Fruit fly (Drosophila melanogaster) whole organism, embryonic: ENCODE results near the gene Capa.

Experiments used
- B-H1 ChIP-seq: fragments of 200-800 bp; sonication (Bioruptor generic); IDR thresholded peaks from 3 replicates; pipeline ENCODE4 v1.3.6; 2022; ENCODE audit warnings: missing biosample characterization, missing genetic modification characterization
- CG10654 ChIP-seq: fragments of 200-800 bp; sonication (Bioruptor generic); optimal IDR thresholded peaks from 2 replicates; lab custom pipeline; 2016; ENCODE audit warnings: missing biosample characterization, missing genetic modification characterization
- CG11085 ChIP-seq: fragments of 200-800 bp; sonication (Bioruptor generic); IDR thresholded peaks from 2 replicates; pipeline ENCODE4 v1.3.6; 2022; ENCODE audit warnings: missing biosample characterization, missing genetic modification characterization
- CG11504 ChIP-seq: fragments of 200-800 bp; sonication (Bioruptor generic); optimal IDR thresholded peaks from 3 replicates; lab custom pipeline; 2019; ENCODE audit warnings: missing biosample characterization, mild to moderate bottlenecking, missing genetic modification characterization, moderate library complexity
- CG12071 ChIP-seq: fragments of 200-800 bp; sonication (Bioruptor generic); optimal IDR thresholded peaks from 3 replicates; lab custom pipeline; 2018; ENCODE audit warnings: missing biosample characterization, mild to moderate bottlenecking, missing genetic modification characterization
- CG1529 ChIP-seq: fragments of 200-800 bp; sonication (Bioruptor generic); optimal IDR thresholded peaks from 3 replicates; lab custom pipeline; 2018; ENCODE audit warnings: missing biosample characterization, missing genetic modification characterization
- CG15601 ChIP-seq: fragments of 200-800 bp; sonication (Bioruptor generic); optimal IDR thresholded peaks from 3 replicates; lab custom pipeline; 2019; ENCODE audit warnings: missing biosample characterization, mild to moderate bottlenecking, missing genetic modification characterization, moderate library complexity
- CG17186 ChIP-seq: fragments of 200-800 bp; sonication (Bioruptor generic); optimal IDR thresholded peaks from 3 replicates; lab custom pipeline; 2017; ENCODE audit warnings: missing biosample characterization, missing genetic modification reagents, missing genetic modification characterization
- CG17361 ChIP-seq: fragments of 200-800 bp; sonication (Bioruptor generic); IDR thresholded peaks from 3 replicates; pipeline ENCODE4 v1.3.6; 2022; ENCODE audit warnings: missing biosample characterization, missing genetic modification characterization
- CG17912 ChIP-seq: fragments of 200-800 bp; sonication (Bioruptor generic); optimal IDR thresholded peaks from 2 replicates; lab custom pipeline; 2018; ENCODE audit warnings: missing biosample characterization, mild to moderate bottlenecking, missing genetic modification characterization
- CG30403 ChIP-seq: fragments of 200-800 bp; sonication (Bioruptor generic); optimal IDR thresholded peaks from 3 replicates; lab custom pipeline; 2016; ENCODE audit warnings: missing biosample characterization, missing genetic modification characterization
- CG33213 ChIP-seq: fragments of 200-800 bp; sonication (Bioruptor generic); optimal IDR thresholded peaks from 3 replicates; lab custom pipeline; 2016; ENCODE audit warnings: missing biosample characterization, missing genetic modification characterization
- CG4282 ChIP-seq: fragments of 200-800 bp; sonication (Bioruptor generic); optimal IDR thresholded peaks from 2 replicates; lab custom pipeline; 2016; ENCODE audit warnings: missing biosample characterization, missing genetic modification characterization
- CG6272 ChIP-seq: fragments of 200-800 bp; sonication (Bioruptor generic); IDR thresholded peaks from 2 replicates; pipeline ENCODE4 v1.3.6; 2022; ENCODE audit warnings: missing biosample characterization, missing genetic modification characterization
- CG6854 ChIP-seq: fragments of 200-800 bp; sonication (Bioruptor generic); optimal IDR thresholded peaks from 3 replicates; lab custom pipeline; 2017; ENCODE audit warnings: missing biosample characterization, mild to moderate bottlenecking, missing genetic modification characterization
- CG9727 ChIP-seq: fragments of 200-800 bp; sonication (Bioruptor generic); optimal IDR thresholded peaks from 3 replicates; lab custom pipeline; 2017; ENCODE audit warnings: missing biosample characterization, mild to moderate bottlenecking, missing genetic modification characterization
- D ChIP-seq, 2 experiments: fragments of 200-800 bp in 1 of 2; fragments of >200 bp in 1 of 2; sonication (Bioruptor generic) in 1 of 2; optimal IDR thresholded peaks; 2 replicates in 1 of 2; 3 replicates in 1 of 2; lab custom pipeline; 2017; ENCODE audit warnings: mild to moderate bottlenecking in 1 of 2, missing biosample characterization in 1 of 2, missing genetic modification characterization in 1 of 2, missing genetic modification reagents in 1 of 2
- Dek ChIP-seq: fragments of 200-800 bp; sonication (Bioruptor generic); optimal IDR thresholded peaks from 3 replicates; lab custom pipeline; 2019; ENCODE audit warnings: missing biosample characterization, mild to moderate bottlenecking, missing genetic modification characterization, moderate library complexity
- Drgx ChIP-seq: fragments of 200-800 bp; sonication (Bioruptor generic); IDR thresholded peaks from 2 replicates; pipeline ENCODE4 v1.3.6; 2022; ENCODE audit warnings: missing biosample characterization, missing genetic modification characterization
- Hand ChIP-seq: fragments of 200-800 bp; sonication (Bioruptor generic); optimal IDR thresholded peaks from 2 replicates; lab custom pipeline; 2017; ENCODE audit warnings: mild to moderate bottlenecking, missing biosample characterization, missing genetic modification reagents, missing genetic modification characterization
- HmgZ ChIP-seq: fragments of 200-800 bp; sonication (Bioruptor generic); optimal IDR thresholded peaks from 2 replicates; lab custom pipeline; 2018; ENCODE audit warnings: missing biosample characterization, mild to moderate bottlenecking, missing genetic modification characterization
- Hsf ChIP-seq: fragments of 200-800 bp; sonication (Bioruptor generic); optimal IDR thresholded peaks from 3 replicates; lab custom pipeline; 2016; ENCODE audit warnings: missing biosample characterization, missing genetic modification characterization
- Meics ChIP-seq: fragments of 200-800 bp; sonication (Bioruptor generic); optimal IDR thresholded peaks from 2 replicates; lab custom pipeline; 2017; ENCODE audit warnings: missing biosample characterization, mild to moderate bottlenecking, missing genetic modification characterization
- Sox102F ChIP-seq: fragments of 200-800 bp; sonication (Bioruptor generic); optimal IDR thresholded peaks from 2 replicates; lab custom pipeline; 2018; ENCODE audit warnings: missing biosample characterization, mild to moderate bottlenecking, missing genetic modification characterization, moderate library complexity
- abd-A ChIP-seq: fragments of 200-800 bp; sonication (Bioruptor generic); optimal IDR thresholded peaks from 3 replicates; lab custom pipeline; 2019; ENCODE audit warnings: missing biosample characterization, mild to moderate bottlenecking, missing genetic modification characterization, moderate library complexity
- ato ChIP-seq: fragments of 200-800 bp; sonication (Bioruptor generic); IDR thresholded peaks from 2 replicates; pipeline ENCODE4 v1.3.6; 2022; ENCODE audit warnings: missing biosample characterization, missing genetic modification characterization; ENCODE audit not compliant: partially characterized antibody
- bcd ChIP-seq: fragments of 200-800 bp; sonication (Bioruptor generic); optimal IDR thresholded peaks from 2 replicates; lab custom pipeline; 2017; ENCODE audit warnings: missing biosample characterization, mild to moderate bottlenecking, missing genetic modification characterization
- chif ChIP-seq, 2 experiments: fragments of 200-800 bp; sonication (Bioruptor generic); optimal IDR thresholded peaks; 3 replicates each; lab custom pipeline; 2016; ENCODE audit warnings: missing biosample characterization in 2 of 2, missing genetic modification characterization in 2 of 2
- chm ChIP-seq: fragments of 200-800 bp; sonication (Bioruptor generic); IDR thresholded peaks from 2 replicates; pipeline ENCODE4 v1.3.6; 2022; ENCODE audit warnings: missing biosample characterization, missing genetic modification characterization
- chn ChIP-seq: fragments of 200-800 bp; sonication (Bioruptor generic); optimal IDR thresholded peaks from 2 replicates; lab custom pipeline; 2016; ENCODE audit warnings: missing biosample characterization, missing genetic modification characterization
- disco-r ChIP-seq: fragments of 200-800 bp; sonication (Bioruptor generic); optimal IDR thresholded peaks from 2 replicates; lab custom pipeline; 2016; ENCODE audit warnings: missing biosample characterization, missing genetic modification characterization
- dmrt99B ChIP-seq: fragments of 200-800 bp; sonication (Bioruptor generic); optimal IDR thresholded peaks from 2 replicates; lab custom pipeline; 2018; ENCODE audit warnings: missing biosample characterization, mild to moderate bottlenecking, missing genetic modification characterization, moderate library complexity
- eve ChIP-seq, 2 experiments: fragments of >200 bp; optimal IDR thresholded peaks; 2 replicates each; lab custom pipeline; 2017; ENCODE audit warnings: missing biosample characterization in 2 of 2, missing genetic modification characterization in 2 of 2
- ewg ChIP-seq: fragments of 200-800 bp; sonication (Bioruptor generic); optimal IDR thresholded peaks from 3 replicates; lab custom pipeline; 2017; ENCODE audit warnings: mild to moderate bottlenecking, missing biosample characterization, missing genetic modification reagents, missing genetic modification characterization
- gfzf ChIP-seq: fragments of 200-800 bp; sonication (Bioruptor generic); optimal IDR thresholded peaks from 2 replicates; lab custom pipeline; 2016; ENCODE audit warnings: missing biosample characterization, mild to moderate bottlenecking, missing genetic modification characterization, moderate library complexity
- jumu ChIP-seq: fragments of 200-800 bp; sonication (Bioruptor generic); optimal IDR thresholded peaks from 3 replicates; lab custom pipeline; 2016; ENCODE audit warnings: missing biosample characterization, missing genetic modification characterization
- lola ChIP-seq, 3 experiments: fragments of >200 bp in 2 of 3; fragments of 200-800 bp in 1 of 3; sonication (Bioruptor generic) in 1 of 3; optimal IDR thresholded peaks; 2 replicates each; lab custom pipeline; 2017 to 2019; ENCODE audit warnings: missing biosample characterization in 3 of 3, missing genetic modification characterization in 3 of 3, mild to moderate bottlenecking in 1 of 3, moderate library complexity in 1 of 3
- lov ChIP-seq, 2 experiments: fragments of 200-800 bp in 1 of 2; fragments of >200 bp in 1 of 2; sonication (Bioruptor generic) in 1 of 2; IDR thresholded peaks in 1 of 2; optimal IDR thresholded peaks in 1 of 2; 2 replicates in 1 of 2; 3 replicates in 1 of 2; pipeline versions ENCODE4 v1.3.6 to Lab custom; 2017 to 2022; ENCODE audit warnings: missing biosample characterization in 1 of 2, missing genetic modification characterization in 1 of 2
- nmo ChIP-seq: fragments of 200-800 bp; sonication (Bioruptor generic); optimal IDR thresholded peaks from 2 replicates; lab custom pipeline; 2018; ENCODE audit warnings: missing biosample characterization, mild to moderate bottlenecking, missing genetic modification characterization, moderate library complexity
- oc ChIP-seq: fragments of 200-800 bp; sonication (Bioruptor generic); optimal IDR thresholded peaks from 2 replicates; lab custom pipeline; 2018; ENCODE audit warnings: missing biosample characterization, mild to moderate bottlenecking, missing genetic modification characterization, moderate library complexity
- org-1 ChIP-seq: fragments of 200-800 bp; sonication (Bioruptor generic); optimal IDR thresholded peaks from 2 replicates; lab custom pipeline; 2017; ENCODE audit warnings: missing biosample characterization, missing genetic modification characterization
- pan ChIP-seq, 4 experiments: fragments of >200 bp in 3 of 4; fragments of 200-800 bp in 1 of 4; sonication (Bioruptor generic) in 1 of 4; optimal IDR thresholded peaks in 3 of 4; IDR thresholded peaks in 1 of 4; 2 replicates each; pipeline versions ENCODE4 v1.3.6 to Lab custom; 2017 to 2022; ENCODE audit warnings: missing biosample characterization in 2 of 4, missing genetic modification characterization in 2 of 4, mixed read lengths in 1 of 4
- psq ChIP-seq: fragments of 200-800 bp; sonication (Bioruptor generic); optimal IDR thresholded peaks from 2 replicates; lab custom pipeline; 2017; ENCODE audit warnings: missing biosample characterization, missing genetic modification characterization
- tap ChIP-seq: fragments of 200-800 bp; optimal IDR thresholded peaks from 3 replicates; lab custom pipeline; 2019; ENCODE audit warnings: missing biosample characterization, mild to moderate bottlenecking, missing genetic modification characterization, moderate library complexity
- tup ChIP-seq: fragments of 200-800 bp; sonication (Bioruptor generic); optimal IDR thresholded peaks from 2 replicates; lab custom pipeline; 2016; ENCODE audit warnings: missing biosample characterization, mild to moderate bottlenecking, missing genetic modification characterization, moderate library complexity
- unpg ChIP-seq: fragments of 200-800 bp; sonication (Bioruptor generic); optimal IDR thresholded peaks from 3 replicates; lab custom pipeline; 2018; ENCODE audit warnings: missing biosample characterization, mild to moderate bottlenecking, missing genetic modification characterization, moderate library complexity
- zfh2 ChIP-seq: fragments of 200-800 bp; sonication (Bioruptor generic); optimal IDR thresholded peaks from 2 replicates; lab custom pipeline; 2016; ENCODE audit warnings: missing biosample characterization, missing genetic modification characterization

Gene Capa

DNA sequence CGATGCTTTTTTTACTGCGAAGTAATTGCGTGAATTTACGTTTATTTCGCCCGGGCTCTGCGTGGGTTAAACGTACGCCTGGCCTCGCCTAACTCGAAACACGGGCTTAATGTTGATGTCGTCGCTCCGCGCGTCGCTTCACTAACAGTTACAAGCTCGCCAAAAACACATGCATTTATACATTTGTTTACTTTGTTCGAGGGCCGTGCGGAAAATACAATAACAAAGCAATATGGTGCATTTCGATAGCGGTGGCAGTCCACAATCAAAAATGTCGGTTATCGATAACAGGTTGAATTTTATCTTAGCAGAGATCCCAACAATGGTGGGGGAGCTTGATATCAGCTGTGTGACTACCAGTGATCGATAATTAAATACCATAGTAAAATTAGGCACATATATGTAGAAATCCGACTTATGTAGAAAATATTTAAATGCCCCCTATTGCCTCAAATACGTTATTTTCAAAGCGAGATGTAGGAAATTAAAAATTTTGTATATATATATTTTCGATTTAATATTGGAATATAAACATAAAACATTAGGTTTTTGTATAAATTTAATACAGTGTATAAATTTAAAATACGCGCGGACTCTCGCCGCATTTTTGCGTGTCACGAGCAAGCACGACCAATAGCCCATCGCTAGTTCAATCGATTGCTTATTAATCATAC lies 45.3 kb downstream of the Capa start, which contains the start of gene Zip99C:
Zip99C (minus strand) TSS at position 220 of the 674 bp plus-strand sequence.
- TF ChIP-seq CG17912 (GFP tag; lab: Kevin White, UChicago) (no peak), Dek (tag; lab: Kevin White, UChicago) (no peak), disco-r (GFP tag; lab: Kevin White, UChicago) (no peak), CG17186 (GFP tag; lab: Kevin White, UChicago) (peak; percentile 70), Hand (GFP tag; lab: Kevin White, UChicago) (no peak), CG10654 (GFP tag; lab: Kevin White, UChicago) (peak; percentile 8), dmrt99B (tag; lab: Kevin White, UChicago) (no peak), unpg (GFP tag; lab: Kevin White, UChicago) (peak; percentile 31), Sox102F (GFP tag; lab: Kevin White, UChicago) (no peak), eve (GFP tag; optimal IDR thresholded peaks at IDR 0.05; lab: Kevin White, UChicago) (no peak), bcd (GFP tag; lab: Kevin White, UChicago) (peak; percentile 9), abd-A (tag; lab: Kevin White, UChicago) (no peak), CG11504 (tag; lab: Kevin White, UChicago) (no peak), Drgx (GFP tag; lab: Robert Waterston, UW) (no peak; the same call in 1 of the 2 replicates), ato (GFP tag; lab: Robert Waterston, UW) (peak; percentile 55), CG1529 (GFP tag; lab: Kevin White, UChicago) (no peak), psq (GFP tag; lab: Kevin White, UChicago) (no peak), jumu (GFP tag; lab: Kevin White, UChicago) (no peak), CG6272 (peak; percentile 41; the same call in 1 of the 2 replicates), lola (GFP tag; optimal IDR thresholded peaks at IDR 0.05; lab: Kevin White, UChicago) (peak in 1 of 3 experiments; percentile 50), HmgZ (tag; lab: Kevin White, UChicago) (peak; percentile 30), oc (tag; lab: Kevin White, UChicago) (no peak), CG12071 (GFP tag; lab: Kevin White, UChicago) (no peak), CG30403 (GFP tag; lab: Kevin White, UChicago) (peak; percentile 59), CG6854 (peak; percentile 5), nmo (GFP tag; lab: Kevin White, UChicago) (peak; percentile 63), CG4282 (GFP tag; lab: Kevin White, UChicago) (no peak), B-H1 (no peak), chm (GFP tag; lab: Robert Waterston, UW) (no peak), CG33213 (GFP tag; lab: Kevin White, UChicago) (peak; percentile 9), tap (tag; lab: Kevin White, UChicago) (peak; percentile 39), CG9727 (GFP tag; lab: Kevin White, UChicago) (peak; percentile 36), lov (optimal IDR thresholded peaks at IDR 0.05; lab: Kevin White, UChicago) (no peak), lov (GFP tag; IDR thresholded peaks at IDR 0.05; lab: Robert Waterston, UW) (no peak), tup (GFP tag; lab: Kevin White, UChicago) (peak; percentile 9), gfzf (GFP tag; lab: Kevin White, UChicago) (peak; percentile 55), chif (GFP tag; optimal IDR thresholded peaks at IDR 0.05; lab: Kevin White, UChicago) (peak in 1 of 2 experiments; percentile 2), chn (GFP tag; lab: Kevin White, UChicago) (peak; percentile 54), pan (optimal IDR thresholded peaks at IDR 0.05; lab: Kevin White, UChicago) (no peak), pan (GFP tag; optimal IDR thresholded peaks at IDR 0.05 in 1 of 2, IDR thresholded peaks at IDR 0.05 in 1 of 2) (no peak), CG11085 (GFP tag; lab: Robert Waterston, UW) (no peak), CG17361 (GFP tag; lab: Robert Waterston, UW) (peak; percentile 56; the same call in 1 of the 3 replicates), D (optimal IDR thresholded peaks at IDR 0.05; lab: Kevin White, UChicago) (no peak), D (GFP tag; optimal IDR thresholded peaks at IDR 0.05; lab: Kevin White, UChicago) (no peak), zfh2 (peak; percentile 41), org-1 (GFP tag; lab: Kevin White, UChicago) (no peak), CG15601 (tag; lab: Kevin White, UChicago) (peak; percentile 71), Hsf (GFP tag; lab: Kevin White, UChicago) (peak; percentile 16), ewg (GFP tag; lab: Kevin White, UChicago) (no peak), Meics (peak; percentile 21)
